Fruit fly (Drosophila melanogaster) S2 (cell line): ENCODE results near the gene r-cup.

Experiments
- CG8478 ChIP-seq: fragments of >200 bp; optimal IDR thresholded peaks from 2 replicates; lab custom pipeline; 2018
- CTCF ChIP-seq, 2 experiments: fragments of >200 bp; optimal IDR thresholded peaks; 2 replicates each; lab custom pipeline; 2018

DNA sequence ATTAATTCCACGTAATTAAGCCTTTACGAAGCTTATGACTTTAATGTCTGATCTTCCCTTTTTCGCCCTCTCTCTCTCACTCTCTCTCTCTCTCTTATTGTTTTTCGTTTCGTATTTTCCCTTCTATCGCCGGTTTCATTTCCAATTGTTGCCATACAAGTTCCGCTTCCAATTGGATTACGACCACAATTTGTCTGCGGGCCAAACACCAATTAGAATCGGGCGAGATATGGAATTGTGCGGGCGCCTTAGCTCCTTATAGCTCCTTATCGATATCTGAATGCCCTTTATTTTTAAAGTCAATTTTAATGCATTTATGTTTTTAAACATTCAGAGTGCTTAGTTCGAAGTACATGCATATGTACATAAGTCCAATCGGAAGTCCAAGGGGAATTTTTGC lies 31.0 kb upstream of the r-cup start:
- TF ChIP-seq CG8478 (lab: Kevin White, UChicago): no peak
- no peak for TF ChIP-seq CTCF (optimal IDR thresholded peaks at IDR 0.05; lab: Kevin White, UChicago)
